Fruit fly (Drosophila melanogaster) whole organism: ENCODE measurements around the gene Abcd1.

ENCODE experiments used
- CG8478 ChIP-seq: fragments of >200 bp; optimal IDR thresholded peaks from 2 replicates; lab custom pipeline; 2018; ENCODE audit warnings: inconsistent platforms
- Dll ChIP-seq: fragments of >200 bp; optimal IDR thresholded peaks from 2 replicates; lab custom pipeline; 2017
- EcR ChIP-seq, 2 experiments: fragments of >200 bp; optimal IDR thresholded peaks; 2 replicates each; lab custom pipeline; 2017; ENCODE audit warnings: missing biosample characterization in 2 of 2, missing genetic modification characterization in 2 of 2, missing genetic modification reagents in 2 of 2
- pan ChIP-seq: fragments of >200 bp; optimal IDR thresholded peaks from 2 replicates; lab custom pipeline; 2017
- psq ChIP-seq: fragments of >200 bp; optimal IDR thresholded peaks from 2 replicates; lab custom pipeline; 2017
- usp ChIP-seq: fragments of >200 bp; optimal IDR thresholded peaks from 2 replicates; lab custom pipeline; 2017; ENCODE audit warnings: missing biosample characterization, missing genetic modification characterization, mixed read lengths

Abcd1 gene

DNA sequence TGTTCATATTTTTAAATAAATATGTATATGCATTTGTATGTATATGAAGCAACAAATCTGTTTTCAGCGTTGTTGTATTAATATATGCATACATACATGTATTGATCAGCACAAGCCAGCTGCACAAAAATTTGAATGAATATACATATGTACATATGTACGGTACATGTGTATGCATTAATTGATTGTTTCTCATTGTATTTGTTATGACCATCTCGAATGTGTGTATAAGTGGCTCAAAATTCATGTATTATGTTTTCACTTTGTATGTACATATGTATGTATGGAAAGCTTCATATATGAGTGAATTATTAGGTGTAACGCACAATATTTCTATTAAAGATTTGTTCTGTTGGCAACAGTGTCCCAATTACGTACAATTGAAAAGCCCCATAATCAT lies 57.7 kb downstream of the Abcd1 start:
- TF ChIP-seq Dll (lab: Kevin White, UChicago) = no peak
- TF ChIP-seq CG8478 (lab: Kevin White, UChicago) = no peak
- TF ChIP-seq psq (lab: Kevin White, UChicago) = no peak
- TF ChIP-seq usp (GFP tag; lab: Kevin White, UChicago) = no peak
- TF ChIP-seq EcR (GFP tag; optimal IDR thresholded peaks at IDR 0.05; lab: Kevin White, UChicago) = no peak
- no peak for TF ChIP-seq pan (lab: Kevin White, UChicago)
